Worm (Caenorhabditis elegans) whole organism, L1 larva: Measurements from ENCODE around the gene rom-1.

Source experiments
- C16A3.4 ChIP-seq: fragments of 150-350 bp; optimal IDR thresholded peaks from 2 replicates; lab custom pipeline; 2014; ENCODE audit warnings: missing biosample characterization, missing genetic modification characterization
- C34B4.2 ChIP-seq: sonication (generic microtip); optimal IDR thresholded peaks from 2 replicates; lab custom pipeline; 2017; ENCODE audit warnings: mild to moderate bottlenecking, missing genetic modification characterization, missing compliant biosample characterization
- F16B12.6 ChIP-seq: fragments of 150-350 bp; optimal IDR thresholded peaks from 2 replicates; lab custom pipeline; 2014; ENCODE audit warnings: missing biosample characterization, missing genetic modification characterization
- Y116A8C.19 ChIP-seq: sonication (generic microtip); optimal IDR thresholded peaks from 2 replicates; lab custom pipeline; 2016; ENCODE audit warnings: missing compliant biosample characterization, missing genetic modification characterization, borderline replicate concordance
- aly-2 ChIP-seq: fragments of 150-350 bp; optimal IDR thresholded peaks from 2 replicates; lab custom pipeline; 2014; ENCODE audit warnings: missing biosample characterization, missing genetic modification characterization
- ama-1 ChIP-seq: fragments of 150-350 bp; optimal IDR thresholded peaks from 2 replicates; lab custom pipeline; 2014
- ceh-82 ChIP-seq, 3 experiments: fragments of 150-350 bp in 1 of 3; sonication (generic microtip) in 2 of 3; optimal IDR thresholded peaks; 2 replicates each; lab custom pipeline; 2014 to 2017; ENCODE audit warnings: missing biosample characterization in 3 of 3, missing genetic modification characterization in 3 of 3
- ceh-90 ChIP-seq: sonication (generic microtip); optimal IDR thresholded peaks from 2 replicates; lab custom pipeline; 2016; ENCODE audit warnings: missing genetic modification characterization, missing compliant biosample characterization
- ces-1 ChIP-seq: fragments of 150-350 bp; optimal IDR thresholded peaks from 2 replicates; lab custom pipeline; 2014; ENCODE audit warnings: missing biosample characterization, missing genetic modification reagents, missing genetic modification characterization
- dpl-1 ChIP-seq, 3 experiments: fragments of 150-350 bp in 2 of 3; sonication (generic microtip) in 1 of 3; optimal IDR thresholded peaks; 2 replicates each; lab custom pipeline; 2014 to 2017; ENCODE audit warnings: missing biosample characterization in 3 of 3, missing genetic modification characterization in 3 of 3, missing genetic modification reagents in 3 of 3
- dsc-1 ChIP-seq: sonication (generic microtip); optimal IDR thresholded peaks from 2 replicates; lab custom pipeline; 2016; ENCODE audit warnings: mild to moderate bottlenecking, missing genetic modification characterization, missing compliant biosample characterization
- egl-13 ChIP-seq: sonication (generic microtip); optimal IDR thresholded peaks from 2 replicates; lab custom pipeline; 2016; ENCODE audit warnings: missing genotype, missing genetic modification reagents, missing genetic modification characterization, missing compliant biosample characterization
- egl-27 ChIP-seq, 2 experiments: fragments of 150-350 bp in 1 of 2; sonication (generic microtip); optimal IDR thresholded peaks; 3 replicates each; lab custom pipeline; 2017 to 2018; ENCODE audit warnings: missing biosample characterization in 2 of 2, missing genetic modification characterization in 2 of 2, missing genetic modification reagents in 2 of 2
- fkh-4 ChIP-seq: sonication (generic microtip); optimal IDR thresholded peaks from 2 replicates; lab custom pipeline; 2016; ENCODE audit warnings: missing compliant biosample characterization, missing genetic modification characterization, borderline replicate concordance
- fkh-8 ChIP-seq: sonication (generic microtip); optimal IDR thresholded peaks from 2 replicates; lab custom pipeline; 2016; ENCODE audit warnings: mild to moderate bottlenecking, missing genetic modification characterization, missing compliant biosample characterization
- fos-1 ChIP-seq: fragments of 150-350 bp; optimal IDR thresholded peaks from 2 replicates; lab custom pipeline; 2014; ENCODE audit warnings: missing biosample characterization, missing genetic modification characterization
- grh-1 ChIP-seq: fragments of 200-800 bp; sonication (Bioruptor generic); IDR thresholded peaks from 2 replicates; pipeline ENCODE4 v1.3.6; 2022; ENCODE audit warnings: missing genetic modification reagents, missing genetic modification characterization, missing compliant biosample characterization
- hlh-4 ChIP-seq: sonication (generic microtip); optimal IDR thresholded peaks from 2 replicates; lab custom pipeline; 2016; ENCODE audit warnings: mild to moderate bottlenecking, missing genetic modification characterization, missing compliant biosample characterization
- hpl-2 ChIP-seq: fragments of 150-350 bp; optimal IDR thresholded peaks from 2 replicates; lab custom pipeline; 2014; ENCODE audit warnings: missing biosample characterization, missing genetic modification reagents, missing genetic modification characterization
- lin-13 ChIP-seq: fragments of 150-350 bp; optimal IDR thresholded peaks from 2 replicates; lab custom pipeline; 2014; ENCODE audit warnings: missing biosample characterization, missing genetic modification reagents, missing genetic modification characterization
- lin-14 ChIP-seq: fragments of 200-800 bp; sonication (Bioruptor generic); optimal IDR thresholded peaks from 2 replicates; lab custom pipeline; 2018; ENCODE audit warnings: mild to moderate bottlenecking, missing genetic modification characterization, moderate library complexity, missing compliant biosample characterization
- lir-3 ChIP-seq: sonication (generic microtip); optimal IDR thresholded peaks from 2 replicates; lab custom pipeline; 2016; ENCODE audit warnings: mild to moderate bottlenecking, missing genetic modification characterization, moderate library complexity, missing compliant biosample characterization; ENCODE audit not compliant: poor library complexity
- lsy-2 ChIP-seq, 2 experiments: fragments of 150-350 bp; optimal IDR thresholded peaks; 2 replicates each; lab custom pipeline; 2014; ENCODE audit warnings: missing biosample characterization in 2 of 2, missing genetic modification characterization in 2 of 2
- mab-9 ChIP-seq: fragments of 200-800 bp; sonication (Bioruptor generic); IDR thresholded peaks from 2 replicates; pipeline ENCODE4 v1.3.6; 2022; ENCODE audit warnings: missing genetic modification reagents, missing genetic modification characterization, missing compliant biosample characterization
- mef-2 ChIP-seq: fragments of 150-350 bp; optimal IDR thresholded peaks from 2 replicates; lab custom pipeline; 2014; ENCODE audit warnings: missing biosample characterization, missing genetic modification characterization
- mep-1 ChIP-seq: fragments of 150-350 bp; optimal IDR thresholded peaks from 2 replicates; lab custom pipeline; 2014; ENCODE audit warnings: missing biosample characterization, missing genetic modification characterization
- nhr-19 ChIP-seq: fragments of 200-800 bp; sonication (Bioruptor generic); conservative IDR thresholded peaks from 2 replicates; pipeline ENCODE4 v1.3.6; 2022; ENCODE audit warnings: missing genetic modification characterization, missing compliant biosample characterization
- nhr-237 ChIP-seq: fragments of 150-350 bp; optimal IDR thresholded peaks from 2 replicates; lab custom pipeline; 2014; ENCODE audit warnings: missing biosample characterization, missing genetic modification characterization
- nhr-47 ChIP-seq: sonication (generic microtip); optimal IDR thresholded peaks from 2 replicates; lab custom pipeline; 2016; ENCODE audit warnings: mild to moderate bottlenecking, missing genetic modification characterization, moderate library complexity, missing compliant biosample characterization
- nhr-85 ChIP-seq: sonication (generic microtip); peaks from one replicate; lab custom pipeline; 2016; ENCODE audit warnings: missing genetic modification characterization, inconsistent platforms, missing compliant biosample characterization
- nhr-90 ChIP-seq: sonication (generic microtip); optimal IDR thresholded peaks from 2 replicates; lab custom pipeline; 2016; ENCODE audit warnings: mild to moderate bottlenecking, missing genetic modification characterization, missing compliant biosample characterization; ENCODE audit not compliant: poor library complexity
- pag-3 ChIP-seq: sonication (generic microtip); optimal IDR thresholded peaks from 2 replicates; lab custom pipeline; 2017; ENCODE audit warnings: missing genetic modification characterization, mild to moderate bottlenecking, missing compliant biosample characterization, antibody characterized with exemption, borderline replicate concordance; ENCODE audit not compliant: insufficient read depth
- pax-3 ChIP-seq: fragments of 200-800 bp; sonication (Bioruptor generic); optimal IDR thresholded peaks from 2 replicates; lab custom pipeline; 2018; ENCODE audit warnings: mild to moderate bottlenecking, missing genetic modification characterization, moderate library complexity, missing compliant biosample characterization
- rnt-1 ChIP-seq: sonication (generic microtip); optimal IDR thresholded peaks from 2 replicates; lab custom pipeline; 2016; ENCODE audit warnings: mild to moderate bottlenecking, missing genetic modification characterization, moderate library complexity, missing compliant biosample characterization
- sptf-1 ChIP-seq: fragments of 150-350 bp; optimal IDR thresholded peaks from 2 replicates; lab custom pipeline; 2014; ENCODE audit warnings: missing biosample characterization, missing genetic modification characterization
- sup-37 ChIP-seq: fragments of 200-800 bp; sonication (Bioruptor generic); optimal IDR thresholded peaks from 2 replicates; lab custom pipeline; 2018; ENCODE audit warnings: mild to moderate bottlenecking, missing genetic modification characterization, missing compliant biosample characterization
- tbx-2 ChIP-seq: sonication (generic microtip); optimal IDR thresholded peaks from 2 replicates; lab custom pipeline; 2016; ENCODE audit warnings: missing genetic modification characterization, missing compliant biosample characterization
- tlp-1 ChIP-seq: fragments of 150-350 bp; optimal IDR thresholded peaks from 2 replicates; lab custom pipeline; 2014; ENCODE audit warnings: missing biosample characterization, missing genetic modification characterization
- unc-130 ChIP-seq: fragments of 150-350 bp; optimal IDR thresholded peaks from 2 replicates; lab custom pipeline; 2017; ENCODE audit warnings: missing biosample characterization, missing genetic modification characterization, inconsistent platforms
- unc-30 ChIP-seq: sonication (generic microtip); optimal IDR thresholded peaks from 2 replicates; lab custom pipeline; 2017; ENCODE audit warnings: missing biosample characterization, missing genetic modification characterization
- unc-98 ChIP-seq: fragments of 200-800 bp; sonication (Bioruptor generic); IDR thresholded peaks from 2 replicates; pipeline ENCODE4 v1.3.6; 2022; ENCODE audit warnings: missing genetic modification characterization, missing compliant biosample characterization
- xbp-1 ChIP-seq: sonication (generic microtip); optimal IDR thresholded peaks from 2 replicates; lab custom pipeline; 2016; ENCODE audit warnings: missing genetic modification characterization, missing compliant biosample characterization
- zag-1 ChIP-seq: fragments of 150-350 bp; optimal IDR thresholded peaks from 2 replicates; lab custom pipeline; 2014; ENCODE audit warnings: missing biosample characterization, missing genetic modification characterization
- ztf-4 ChIP-seq: fragments of 150-350 bp; optimal IDR thresholded peaks from 2 replicates; lab custom pipeline; 2014; ENCODE audit warnings: missing biosample characterization, missing genetic modification characterization

The rom-1 gene

DNA sequence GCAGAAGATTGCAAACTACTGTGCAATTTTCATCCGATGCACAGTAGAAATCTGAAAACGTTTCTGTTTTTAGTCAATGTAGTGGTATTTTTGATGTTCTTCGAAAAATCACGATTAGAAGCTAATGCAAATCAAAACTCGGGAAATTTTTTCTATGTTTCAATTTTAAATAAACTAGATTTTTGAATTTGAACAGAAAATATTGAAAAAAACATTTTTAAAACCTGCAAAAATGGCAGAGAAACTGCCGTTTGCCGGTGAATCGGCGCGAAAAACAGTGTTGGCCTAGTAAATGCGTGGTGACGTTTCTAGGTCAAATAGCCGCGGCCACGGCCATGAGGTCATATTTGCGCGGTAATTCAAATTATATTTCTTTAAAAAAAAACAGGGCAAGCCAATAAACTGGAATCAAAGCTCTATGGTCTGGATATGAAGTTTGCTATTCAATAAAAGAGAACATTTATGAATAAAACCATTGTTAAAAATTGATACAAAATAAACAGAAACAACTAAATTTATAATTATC lies 23.2 kb downstream of the rom-1 start, which contains the start of gene set-2 (continued):
- TF ChIP-seq zag-1 (no peak), dpl-1 (GFP tag; optimal IDR thresholded peaks at IDR 0.05; lab: Kevin White, UChicago) (peak; percentile 87 to 93 (median 92)), egl-13 (tag; lab: Kevin White, UChicago) (peak; percentile 73), mep-1 (tag; lab: Kevin White, UChicago) (peak; percentile 55), fkh-4 (tag; lab: Kevin White, UChicago) (peak; percentile 79), lir-3 (tag; lab: Kevin White, UChicago) (peak; percentile 93), mef-2 (tag; lab: Kevin White, UChicago) (no peak), nhr-85 (tag; lab: Kevin White, UChicago) (peak; percentile 87), Y116A8C.19 (tag; lab: Kevin White, UChicago) (peak; percentile 28), ama-1 (lab: Kevin White, UChicago) (no peak), nhr-47 (peak; percentile 81), dsc-1 (tag; lab: Kevin White, UChicago) (peak; percentile 69), C16A3.4 (tag; lab: Kevin White, UChicago) (peak; percentile 22), tlp-1 (tag; lab: Kevin White, UChicago) (no peak), tbx-2 (tag; lab: Kevin White, UChicago) (peak; percentile 85)

DNA sequence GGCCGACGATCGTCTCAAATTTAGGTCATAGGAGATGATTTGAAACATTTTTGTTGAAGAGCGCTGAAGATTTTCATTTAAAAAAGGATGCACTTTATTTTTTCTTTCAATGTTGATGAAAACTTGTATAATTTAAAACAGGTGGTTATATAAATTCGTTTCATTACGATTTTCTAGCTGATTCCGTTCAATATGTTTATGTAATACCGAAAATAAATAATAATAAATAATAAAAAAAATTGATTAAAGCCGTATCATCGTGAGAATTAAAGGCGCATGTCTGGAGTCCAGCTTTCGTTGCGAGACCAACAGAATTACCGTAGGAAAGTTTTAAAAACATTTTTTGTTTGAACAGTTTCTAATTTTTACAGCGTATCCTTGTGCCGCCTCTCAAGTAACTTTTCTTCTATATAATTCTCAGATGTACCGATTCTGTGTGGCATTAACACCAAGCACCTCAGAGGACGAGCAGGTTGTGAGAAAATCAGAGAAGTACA lies 25.3 kb downstream of the rom-1 start, which contains the start of the genes C26E6.12 and eri-9:
Gene C26E6.12, minus strand, starts transcription at position 51 of the 497 bp plus-strand sequence.
Gene eri-9, plus strand, starts transcription at position 248 of the 497 bp plus-strand sequence.
- peak in 1 of 3 experiments; percentile 26 for TF ChIP-seq dpl-1 (GFP tag; optimal IDR thresholded peaks at IDR 0.05; lab: Kevin White, UChicago)
- TF ChIP-seq ceh-90 = no peak

DNA sequence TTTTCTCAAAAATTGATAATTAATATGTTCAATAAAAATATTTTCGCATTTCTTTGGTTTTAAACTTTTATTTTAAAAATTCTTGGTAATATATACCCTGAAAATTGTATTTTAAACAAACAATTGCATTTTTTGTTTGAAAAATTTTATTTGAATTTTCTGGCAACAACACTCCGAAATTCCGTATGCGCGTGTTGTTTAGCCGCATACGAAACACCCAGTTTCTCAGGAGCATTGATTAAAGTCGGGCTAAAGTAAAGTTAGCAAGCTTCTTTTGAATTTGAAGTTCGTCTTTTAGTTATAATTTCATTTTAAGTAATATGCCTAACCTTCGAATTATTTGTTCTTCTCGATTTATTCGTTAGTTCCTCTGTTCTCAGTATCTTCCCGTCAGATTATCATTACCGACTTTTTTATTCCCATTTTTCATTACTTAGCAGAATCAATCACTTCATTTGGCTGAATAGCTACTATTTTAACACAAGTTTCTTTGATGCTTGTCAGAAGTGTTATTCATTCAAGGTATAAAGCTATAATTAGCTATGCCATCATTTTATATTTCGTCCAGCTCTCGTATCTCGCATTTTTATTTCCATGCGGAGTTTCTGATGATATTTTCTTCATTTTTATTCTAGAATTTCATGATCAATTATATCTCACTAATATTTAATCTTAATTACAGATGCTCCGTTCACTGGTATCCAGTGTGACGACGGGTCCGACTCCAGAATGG lies 28.1 kb downstream of the rom-1 start, which contains the start of gene mrps-18C:
Gene mrps-18C, plus strand, starts transcription at position 683 of the 733 bp plus-strand sequence.
- TF ChIP-seq ces-1 (GFP tag; lab: Kevin White, UChicago) (no peak), lin-14 (GFP tag; lab: Kevin White, UChicago) (no peak), lsy-2 (tag; optimal IDR thresholded peaks at IDR 0.05; lab: Kevin White, UChicago) (peak; percentile 19 to 60), sup-37 (no peak), dsc-1 (tag; lab: Kevin White, UChicago) (no peak), C16A3.4 (tag; lab: Kevin White, UChicago) (no peak), hpl-2 (GFP tag; lab: Kevin White, UChicago) (no peak), nhr-90 (tag; lab: Kevin White, UChicago) (no peak), ceh-90 (no peak), ceh-82 (tag; optimal IDR thresholded peaks at IDR 0.05; lab: Kevin White, UChicago) (peak in 1 of 3 experiments; percentile 11), egl-13 (tag; lab: Kevin White, UChicago) (no peak), tbx-2 (tag; lab: Kevin White, UChicago) (no peak), nhr-19 (GFP tag; lab: Robert Waterston, UW) (no peak), lin-13 (GFP tag; lab: Kevin White, UChicago) (no peak), egl-27 (tag; optimal IDR thresholded peaks at IDR 0.05; lab: Kevin White, UChicago) (no peak), ama-1 (lab: Kevin White, UChicago) (no peak), unc-130 (no peak), fkh-8 (no peak), mab-9 (no peak), pax-3 (no peak), ztf-4 (tag; lab: Kevin White, UChicago) (no peak), Y116A8C.19 (tag; lab: Kevin White, UChicago) (no peak), unc-30 (tag; lab: Kevin White, UChicago) (no peak), pag-3 (tag; lab: Kevin White, UChicago) (no peak), aly-2 (no peak), F16B12.6 (tag; lab: Kevin White, UChicago) (no peak), mef-2 (tag; lab: Kevin White, UChicago) (no peak), nhr-237 (tag; lab: Kevin White, UChicago) (no peak), xbp-1 (no peak), C34B4.2 (tag; lab: Kevin White, UChicago) (no peak), hlh-4 (tag; lab: Kevin White, UChicago) (no peak), grh-1 (GFP tag; lab: Robert Waterston, UW) (no peak), sptf-1 (tag; lab: Kevin White, UChicago) (no peak), unc-98 (GFP tag; lab: Robert Waterston, UW) (no peak), fos-1 (no peak), rnt-1 (tag; lab: Kevin White, UChicago) (peak; percentile 35), nhr-47 (peak; percentile 49)
